Fruit fly (Drosophila melanogaster): ENCODE measurements around the gene CG5087.

CG5087 gene

dm6 chr3L:8985848-8986320 is 12.1 kb upstream of the CG5087 start, which contains the start of gene Galk:
Gene Galk (minus strand): TSS chr3L:8986091.
- TF ChIP-seq fru (GFP tag; optimal IDR thresholded peaks at IDR 0.05) = peak; percentile 3
- peak; percentile 41 for TF ChIP-seq Hr83 (GFP tag; optimal IDR thresholded peaks at IDR 0.05; ENCODE audit: poor library complexity, severe bottlenecking)
- peak; percentile 32 for TF ChIP-seq OdsH (GFP tag; optimal IDR thresholded peaks at IDR 0.05)
- TF ChIP-seq CG9705 (GFP tag; optimal IDR thresholded peaks at IDR 0.05) = no peak
- TF ChIP-seq ey (GFP tag; optimal IDR thresholded peaks at IDR 0.05) = no peak
- TF ChIP-seq Dif (GFP tag; optimal IDR thresholded peaks at IDR 0.05; ENCODE audit: partially characterized antibody) = peak; percentile 18
- no peak for TF ChIP-seq dl (GFP tag; optimal IDR thresholded peaks at IDR 0.05; ENCODE audit: insufficient read depth in 1 of 2, partially characterized antibody in 2 of 2)
- no peak for TF ChIP-seq dmrt93B (GFP tag; optimal IDR thresholded peaks at IDR 0.05)
- peak; percentile 25 for TF ChIP-seq Sp1 (GFP tag; optimal IDR thresholded peaks at IDR 0.05)

- TF ChIP-seq Dif (GFP tag; optimal IDR thresholded peaks at IDR 0.05; ENCODE audit: partially characterized antibody) = no peak
- TF ChIP-seq Rel (GFP tag; optimal IDR thresholded peaks at IDR 0.05) = no peak
- peak; percentile 43 for TF ChIP-seq Rel (tag; optimal IDR thresholded peaks at IDR 0.05)
- TF ChIP-seq Vsx2 (GFP tag; optimal IDR thresholded peaks at IDR 0.05; ENCODE audit: partially characterized antibody) = peak; percentile 40
- TF ChIP-seq usp (GFP tag; optimal IDR thresholded peaks at IDR 0.05) = no peak
- TF ChIP-seq ey (GFP tag; optimal IDR thresholded peaks at IDR 0.05) = no peak
- no peak for TF ChIP-seq dsf (GFP tag; optimal IDR thresholded peaks at IDR 0.05; ENCODE audit: borderline replicate concordance)
These were observed 11.4 kb upstream of the CG5087 start, which contains the start of gene CG5068 for dm6 chr3L:8986582-8986981. Gene CG5068 (plus strand): TSS chr3L:8986710.

- TF ChIP-seq pan (optimal IDR thresholded peaks at IDR 0.05) (no peak), brk (GFP tag; optimal IDR thresholded peaks at IDR 0.05) (no peak), sv (GFP tag; optimal IDR thresholded peaks at IDR 0.05) (no peak), Sp1 (GFP tag; optimal IDR thresholded peaks at IDR 0.05) (no peak), Hr83 (GFP tag; optimal IDR thresholded peaks at IDR 0.05; ENCODE audit: poor library complexity, severe bottlenecking) (no peak), Myc (optimal IDR thresholded peaks at IDR 0.05) (no peak), CG32264 (GFP tag; optimal IDR thresholded peaks at IDR 0.05) (no peak), dl (GFP tag; optimal IDR thresholded peaks at IDR 0.05; ENCODE audit: insufficient read depth in 1 of 2, partially characterized antibody in 2 of 2) (no peak), Hr78 (GFP tag; optimal IDR thresholded peaks at IDR 0.05) (no peak), br (GFP tag; optimal IDR thresholded peaks at IDR 0.05) (no peak), usp (GFP tag; optimal IDR thresholded peaks at IDR 0.05) (no peak), foxo (GFP tag; optimal IDR thresholded peaks at IDR 0.05) (no peak), woc (GFP tag; optimal IDR thresholded peaks at IDR 0.05) (no peak), rgr (GFP tag; optimal IDR thresholded peaks at IDR 0.05) (no peak), Mio (GFP tag; optimal IDR thresholded peaks at IDR 0.05) (no peak), psq (GFP tag; optimal IDR thresholded peaks at IDR 0.05) (no peak)
These were observed 7.9 kb upstream of the CG5087 start, which contains the start of gene CG5280 for dm6 chr3L:8990128-8990527. Gene CG5280 (minus strand): TSS chr3L:8990228.

dm6 chr3L:8996173-8996767 is 1.7 kb upstream of the CG5087 start:
- TF ChIP-seq foxo (GFP tag; optimal IDR thresholded peaks at IDR 0.05) = peak; percentile 22 to 92
- TF ChIP-seq br (GFP tag; optimal IDR thresholded peaks at IDR 0.05) = peak; percentile 86
- TF ChIP-seq Sp1 (GFP tag; optimal IDR thresholded peaks at IDR 0.05) = peak; percentile 76
- TF ChIP-seq Vsx2 (GFP tag; optimal IDR thresholded peaks at IDR 0.05; ENCODE audit: partially characterized antibody) = no peak
- no peak for TF ChIP-seq Hnf4 (GFP tag; optimal IDR thresholded peaks at IDR 0.05)
- no peak for TF ChIP-seq pan (optimal IDR thresholded peaks at IDR 0.05)
- peak; percentile 89 for TF ChIP-seq ey (GFP tag; optimal IDR thresholded peaks at IDR 0.05)
- peak; percentile 89 for TF ChIP-seq rgr (GFP tag; optimal IDR thresholded peaks at IDR 0.05)
- TF ChIP-seq CrebA (GFP tag; optimal IDR thresholded peaks at IDR 0.05; ENCODE audit: borderline replicate concordance) = no peak
- TF ChIP-seq tai (GFP tag; optimal IDR thresholded peaks at IDR 0.05) = no peak
- TF ChIP-seq Dfd (GFP tag; optimal IDR thresholded peaks at IDR 0.05) = no peak
- no peak for TF ChIP-seq jim (GFP tag; optimal IDR thresholded peaks at IDR 0.05)
- TF ChIP-seq Hr83 (GFP tag; optimal IDR thresholded peaks at IDR 0.05; ENCODE audit: poor library complexity, severe bottlenecking) = peak; percentile 57
- TF ChIP-seq CG9705 (GFP tag; optimal IDR thresholded peaks at IDR 0.05) = peak; percentile 42
- no peak for TF ChIP-seq N (GFP tag; optimal IDR thresholded peaks at IDR 0.05)
- no peak for TF ChIP-seq dl (GFP tag; optimal IDR thresholded peaks at IDR 0.05; ENCODE audit: insufficient read depth in 1 of 2, partially characterized antibody in 2 of 2)
- TF ChIP-seq OdsH (GFP tag; optimal IDR thresholded peaks at IDR 0.05) = peak; percentile 85
- TF ChIP-seq HLH106 (tag; optimal IDR thresholded peaks at IDR 0.05) = peak; percentile 84
- TF ChIP-seq woc (GFP tag; optimal IDR thresholded peaks at IDR 0.05) = no peak
- TF ChIP-seq lola (GFP tag; optimal IDR thresholded peaks at IDR 0.05) = no peak
- TF ChIP-seq Dif (GFP tag; optimal IDR thresholded peaks at IDR 0.05; ENCODE audit: partially characterized antibody) = no peak
- no peak for TF ChIP-seq Hr78 (GFP tag; optimal IDR thresholded peaks at IDR 0.05)
- TF ChIP-seq h (GFP tag; optimal IDR thresholded peaks at IDR 0.05) = peak; percentile 92
- TF ChIP-seq Rel (GFP tag; optimal IDR thresholded peaks at IDR 0.05) = peak; percentile 2
- TF ChIP-seq Rel (tag; optimal IDR thresholded peaks at IDR 0.05) = no peak
- peak; percentile 38 for TF ChIP-seq Mio (GFP tag; optimal IDR thresholded peaks at IDR 0.05)
- TF ChIP-seq sv (GFP tag; optimal IDR thresholded peaks at IDR 0.05) = no peak
- no peak for TF ChIP-seq usp (GFP tag; optimal IDR thresholded peaks at IDR 0.05)
- TF ChIP-seq dmrt93B (GFP tag; optimal IDR thresholded peaks at IDR 0.05) = no peak
- TF ChIP-seq Abd-B (GFP tag; optimal IDR thresholded peaks at IDR 0.05) = no peak
- peak; percentile 74 for TF ChIP-seq CG32264 (GFP tag; optimal IDR thresholded peaks at IDR 0.05)
- TF ChIP-seq GATAd (GFP tag; optimal IDR thresholded peaks at IDR 0.05) = peak; percentile 51
- TF ChIP-seq Myc (optimal IDR thresholded peaks at IDR 0.05) = no peak
- no peak for TF ChIP-seq brk (GFP tag; optimal IDR thresholded peaks at IDR 0.05)
- peak; percentile 67 for TF ChIP-seq Jra (GFP tag; optimal IDR thresholded peaks at IDR 0.05)
- TF ChIP-seq fru (GFP tag; optimal IDR thresholded peaks at IDR 0.05) = peak; percentile 88
- no peak for TF ChIP-seq dsf (GFP tag; optimal IDR thresholded peaks at IDR 0.05; ENCODE audit: borderline replicate concordance)

All from whole organism, wandering third instar larva.